Worm (Caenorhabditis elegans) whole organism, mixed stage, embryonic: ENCODE results near the gene fbxb-74.

Experiments used
- elt-1 ChIP-seq: sonication (generic microtip); optimal IDR thresholded peaks from 2 replicates; lab custom pipeline; 2017; ENCODE audit warnings: missing genetic modification characterization, mild to moderate bottlenecking, missing compliant biosample characterization, antibody characterized with exemption, moderate library complexity, borderline replicate concordance; ENCODE audit not compliant: insufficient read depth
- hlh-1 ChIP-seq: fragments of 150-350 bp; optimal IDR thresholded peaks from 2 replicates; lab custom pipeline; 2014; ENCODE audit warnings: missing biosample characterization, missing genetic modification reagents, missing genetic modification characterization
- nhr-2 ChIP-seq: fragments of 150-350 bp; optimal IDR thresholded peaks from 2 replicates; lab custom pipeline; 2014; ENCODE audit warnings: missing biosample characterization, missing genetic modification characterization
- sem-2 ChIP-seq: fragments of 200-800 bp; sonication (Bioruptor generic); optimal IDR thresholded peaks from 2 replicates; lab custom pipeline; 2018; ENCODE audit warnings: mild to moderate bottlenecking, missing genetic modification characterization, missing compliant biosample characterization
- unc-62 ChIP-seq: fragments of 150-350 bp; optimal IDR thresholded peaks from 2 replicates; lab custom pipeline; 2014; ENCODE audit warnings: missing biosample characterization, missing genetic modification reagents, missing genetic modification characterization

ce11 chrIV:4478612-4479011 lies 39.5 kb upstream of the fbxb-74 start:
- TF ChIP-seq elt-1 (tag; lab: Kevin White, UChicago), result no peak
- no peak for TF ChIP-seq nhr-2 (tag; lab: Kevin White, UChicago)
- no peak for TF ChIP-seq unc-62 (GFP tag; lab: Kevin White, UChicago)
- TF ChIP-seq sem-2, result no peak
- no peak for TF ChIP-seq hlh-1 (tag; lab: Kevin White, UChicago)
